Fruit fly (Drosophila melanogaster) whole organism, wandering third instar larva: ENCODE results near the gene Cog3.

Source experiments
- HLH106 ChIP-seq: fragments of 200-800 bp; optimal IDR thresholded peaks from 3 replicates; lab custom pipeline; 2019; ENCODE audit warnings: missing biosample characterization, mild to moderate bottlenecking, missing genetic modification characterization, moderate library complexity
- jim ChIP-seq: fragments of 175-275, 200-325 bp; sonication (Bioruptor generic); optimal IDR thresholded peaks from 2 replicates; lab custom pipeline; 2016; ENCODE audit warnings: missing biosample characterization, mild to moderate bottlenecking, missing genetic modification characterization

DNA sequence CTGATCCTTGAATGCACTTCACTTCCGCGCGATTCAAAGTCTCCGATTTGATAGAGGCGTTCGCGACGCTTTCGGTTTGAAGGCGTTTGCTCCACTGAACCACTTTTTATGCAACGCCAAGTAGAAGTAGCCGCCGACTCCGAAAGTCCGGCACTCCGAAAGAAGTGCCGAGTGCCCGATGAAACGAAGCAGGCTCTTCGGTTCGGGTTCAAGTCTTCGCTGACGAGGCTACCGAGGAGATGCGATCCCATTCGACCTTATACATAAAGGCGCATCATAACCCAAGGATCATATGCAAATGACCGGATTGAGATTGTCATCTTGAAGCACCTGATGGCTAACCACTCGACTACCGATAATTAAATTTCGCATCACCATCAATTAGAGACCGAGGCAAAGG lies 34.1 kb upstream of the Cog3 start, which contains the start of gene CG15414:
- TF ChIP-seq HLH106 (tag; lab: Kevin White, UChicago): no peak
- no peak for TF ChIP-seq jim (GFP tag; lab: Kevin White, UChicago)
